Fruit fly (Drosophila melanogaster): ENCODE data around the gene ana1.
A peak's percentile ranks its signal among the peaks of the same experiment; 100 is the strongest.

Gene ana1

DNA sequence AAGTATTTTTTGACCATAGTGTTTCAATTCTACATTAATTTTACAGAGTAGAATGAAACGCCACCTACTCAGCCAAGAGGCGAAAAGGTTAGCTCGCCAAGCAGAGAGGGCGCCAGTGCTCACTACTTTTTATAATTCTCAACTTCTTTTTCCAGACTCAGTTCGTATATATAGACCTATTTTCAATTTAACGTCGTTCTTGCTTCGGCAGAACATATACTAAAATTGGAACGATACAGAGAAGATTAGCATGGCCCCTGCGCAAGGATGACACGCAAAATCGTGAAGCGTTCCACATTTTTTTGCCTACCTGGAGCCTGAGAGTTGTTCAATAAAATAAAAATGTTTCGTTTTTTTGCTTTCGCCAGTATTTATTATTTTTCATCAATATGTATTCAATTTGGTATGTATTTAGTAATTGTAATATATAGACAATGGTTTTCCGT lies 26.7 kb downstream of the ana1 start (continued):
- TF ChIP-seq CG7368 (GFP tag; optimal IDR thresholded peaks at IDR 0.05) (no peak), dsx (GFP tag; optimal IDR thresholded peaks at IDR 0.05; ENCODE audit: poor library complexity, severe bottlenecking) (no peak), ss (GFP tag; optimal IDR thresholded peaks at IDR 0.05) (no peak), cyc (GFP tag; optimal IDR thresholded peaks at IDR 0.05) (peak; percentile 67), CG8119 (GFP tag; IDR thresholded peaks at IDR 0.05) (no peak), topi (GFP tag; optimal IDR thresholded peaks at IDR 0.05) (peak; percentile 72), CG9139 (GFP tag; optimal IDR thresholded peaks at IDR 0.05) (peak; percentile 52), CG3032 (tag; optimal IDR thresholded peaks at IDR 0.05) (peak; percentile 1), Smox (GFP tag; optimal IDR thresholded peaks at IDR 0.05) (no peak), Sox102F (GFP tag; optimal IDR thresholded peaks at IDR 0.05) (no peak), CG16779 (tag; optimal IDR thresholded peaks at IDR 0.05) (no peak)

DNA sequence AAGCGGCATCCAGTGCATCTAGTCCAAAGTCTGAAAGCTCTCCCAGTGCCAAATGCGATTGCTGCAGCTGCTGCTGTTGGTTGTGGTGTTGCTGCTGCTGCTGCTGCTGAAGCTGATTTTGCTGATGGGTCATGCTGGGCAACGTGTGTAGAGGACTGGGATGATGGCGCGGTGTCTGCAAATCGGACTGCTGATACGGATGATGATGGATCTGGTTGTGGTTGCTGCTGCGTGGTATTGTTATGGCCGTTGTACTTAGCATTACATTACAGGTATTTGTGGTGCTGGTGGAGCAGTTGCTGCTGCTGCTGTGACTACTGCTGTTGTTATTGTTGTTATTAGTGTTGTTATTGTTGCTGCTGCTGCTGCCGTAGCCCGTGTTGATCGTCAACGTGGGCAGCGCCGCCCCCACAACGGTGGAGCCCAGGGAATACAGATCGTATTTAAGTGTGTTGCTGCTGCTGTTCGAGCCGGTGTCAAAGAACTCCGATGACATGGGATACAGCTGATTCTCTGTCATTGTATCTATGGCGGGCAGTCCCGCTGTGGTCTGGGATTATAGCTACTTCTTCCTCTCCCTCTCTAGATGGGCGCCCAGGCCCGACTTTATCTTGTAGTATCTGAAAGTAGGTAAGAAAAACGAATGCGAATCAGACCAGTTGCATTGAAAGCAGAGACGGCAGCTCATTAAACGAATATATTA lies 32.1 kb downstream of the ana1 start:
- TF ChIP-seq Ets96B (tag; optimal IDR thresholded peaks at IDR 0.05) (no peak), fkh (GFP tag; optimal IDR thresholded peaks at IDR 0.05) (no peak), CG10631 (GFP tag; optimal IDR thresholded peaks at IDR 0.05) (no peak), CG34406 (GFP tag; optimal IDR thresholded peaks at IDR 0.05) (no peak), Blimp-1 (GFP tag; optimal IDR thresholded peaks at IDR 0.05) (no peak), Sox102F (GFP tag; optimal IDR thresholded peaks at IDR 0.05) (no peak), CG6808 (GFP tag; optimal IDR thresholded peaks at IDR 0.05) (peak; percentile 17), CG8119 (GFP tag; IDR thresholded peaks at IDR 0.05) (no peak), dsx (GFP tag; optimal IDR thresholded peaks at IDR 0.05; ENCODE audit: poor library complexity, severe bottlenecking) (peak; percentile 3), achi (GFP tag; optimal IDR thresholded peaks at IDR 0.05) (no peak), CG11762 (GFP tag; optimal IDR thresholded peaks at IDR 0.05; ENCODE audit: insufficient read depth) (no peak), lz (GFP tag; optimal IDR thresholded peaks at IDR 0.05) (no peak), Eip78C (GFP tag) (peak; percentile 8)

DNA sequence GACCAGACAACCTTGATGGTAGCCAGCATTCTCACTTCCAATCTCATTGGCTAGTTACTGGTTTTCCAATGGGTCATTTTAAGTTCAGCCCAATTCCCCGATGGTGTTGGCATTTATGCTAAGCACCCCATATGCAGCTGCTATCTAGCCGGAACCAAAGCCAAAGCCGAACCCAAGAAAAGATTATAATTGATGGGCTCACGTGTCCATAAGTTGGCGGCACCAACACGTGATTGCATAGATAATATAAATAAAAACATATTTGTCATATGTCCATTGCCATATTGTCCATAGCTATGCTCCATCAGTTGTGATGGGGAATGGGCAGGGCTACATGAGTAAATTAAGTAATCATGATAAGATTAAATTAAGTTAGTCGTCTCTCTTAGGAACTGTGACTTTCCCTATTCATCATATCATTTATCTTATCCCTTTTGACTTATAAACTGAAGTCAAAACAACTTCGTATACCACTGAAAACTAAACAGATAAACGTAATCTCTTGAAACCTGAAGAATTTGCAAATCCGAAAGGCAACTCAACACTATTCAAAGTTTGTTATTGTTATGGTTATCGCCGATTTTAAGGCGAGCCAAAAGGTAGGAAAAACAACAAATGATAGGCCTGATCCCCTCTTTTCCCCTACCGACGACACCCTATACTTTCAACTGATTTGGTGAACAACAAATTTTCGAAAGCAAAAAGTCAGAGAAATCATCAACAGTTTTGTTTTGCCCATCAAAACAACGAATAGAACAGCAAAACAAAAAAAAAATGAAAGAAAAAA lies 32.9 kb downstream of the ana1 start:
- TF ChIP-seq CG7368 (GFP tag; optimal IDR thresholded peaks at IDR 0.05), result no peak

DNA sequence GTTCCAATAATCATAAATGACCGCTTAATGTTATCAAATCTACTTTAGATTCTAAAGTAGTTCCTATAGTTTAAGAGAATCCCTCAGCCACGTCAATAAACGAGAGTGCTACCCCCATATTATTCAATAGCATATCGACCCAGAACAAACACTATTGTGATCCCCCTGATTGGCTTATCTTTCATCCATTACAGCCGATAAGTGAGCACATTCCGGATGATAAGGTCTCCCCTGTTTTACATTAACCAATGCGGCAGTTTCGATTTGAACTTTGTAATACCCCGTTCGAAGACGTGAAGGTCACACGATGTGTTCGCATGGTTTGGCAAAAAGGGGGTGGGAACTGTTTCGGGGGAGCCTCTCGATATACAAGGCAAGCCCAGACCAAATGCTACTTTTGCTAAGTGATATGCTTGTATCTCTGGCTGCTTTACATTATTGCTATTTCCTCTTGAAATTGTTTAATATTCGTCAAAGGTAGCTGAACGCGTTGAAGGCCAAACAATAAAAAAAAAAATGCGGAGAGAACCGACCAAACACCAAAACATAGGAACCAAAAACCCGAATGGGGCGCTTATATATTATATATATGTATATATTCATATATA lies 33.9 kb downstream of the ana1 start:
- TF ChIP-seq CG11762 (GFP tag; optimal IDR thresholded peaks at IDR 0.05; ENCODE audit: insufficient read depth) (no peak), CG7368 (GFP tag; optimal IDR thresholded peaks at IDR 0.05) (no peak), net (GFP tag; optimal IDR thresholded peaks at IDR 0.05) (no peak), Ets96B (tag; optimal IDR thresholded peaks at IDR 0.05) (no peak), pdm3 (GFP tag; optimal IDR thresholded peaks at IDR 0.05) (no peak), CG6854 (GFP tag; optimal IDR thresholded peaks at IDR 0.05) (no peak), Smox (GFP tag; optimal IDR thresholded peaks at IDR 0.05) (no peak), CG8119 (GFP tag; IDR thresholded peaks at IDR 0.05) (no peak)

DNA sequence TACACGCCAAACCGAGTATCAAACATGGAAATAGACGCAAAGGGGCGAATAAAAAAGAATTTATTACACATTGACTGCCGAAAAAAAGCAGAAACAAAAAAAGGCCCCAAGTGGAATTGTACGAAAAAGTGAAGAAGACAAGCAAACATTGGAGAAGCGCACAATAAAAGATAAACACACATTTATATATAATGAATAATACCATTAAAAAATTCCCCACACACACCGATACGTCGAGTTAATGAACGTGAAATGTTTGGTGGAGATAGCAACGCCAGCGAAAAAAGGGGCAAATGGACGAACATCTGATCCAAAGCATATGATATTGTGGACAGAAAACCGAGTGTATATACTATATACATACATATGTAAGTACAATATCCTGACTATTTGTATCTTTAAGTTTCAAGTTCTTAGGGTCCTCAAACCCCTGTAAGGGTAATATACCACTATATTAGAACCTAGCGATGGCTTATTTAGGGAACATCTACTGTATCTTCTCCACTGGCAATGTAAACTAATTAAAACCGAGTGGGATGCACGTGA lies 34.5 kb downstream of the ana1 start:
- no peak for TF ChIP-seq CG6163 (GFP tag; IDR thresholded peaks at IDR 0.05)
- no peak for TF ChIP-seq Hr39 (GFP tag; optimal IDR thresholded peaks at IDR 0.05)
- no peak for TF ChIP-seq CG3032 (tag; optimal IDR thresholded peaks at IDR 0.05)
- no peak for TF ChIP-seq dac (GFP tag; optimal IDR thresholded peaks at IDR 0.05)
- peak; percentile 9 for TF ChIP-seq vri (GFP tag; optimal IDR thresholded peaks at IDR 0.05)
- TF ChIP-seq CG31627 (GFP tag; optimal IDR thresholded peaks at IDR 0.05), result peak; percentile 5
- no peak for TF ChIP-seq CG16779 (tag; optimal IDR thresholded peaks at IDR 0.05)
- no peak for TF ChIP-seq CG10631 (GFP tag; optimal IDR thresholded peaks at IDR 0.05)
